Worm (Caenorhabditis elegans): ENCODE measurements around the gene srh-293.
"Not testable (repeated sequence)": the region's sequence is repeated elsewhere in the genome, so short reads cannot be mapped to it uniquely, and the experiment has no call there.

srh-293 gene

DNA sequence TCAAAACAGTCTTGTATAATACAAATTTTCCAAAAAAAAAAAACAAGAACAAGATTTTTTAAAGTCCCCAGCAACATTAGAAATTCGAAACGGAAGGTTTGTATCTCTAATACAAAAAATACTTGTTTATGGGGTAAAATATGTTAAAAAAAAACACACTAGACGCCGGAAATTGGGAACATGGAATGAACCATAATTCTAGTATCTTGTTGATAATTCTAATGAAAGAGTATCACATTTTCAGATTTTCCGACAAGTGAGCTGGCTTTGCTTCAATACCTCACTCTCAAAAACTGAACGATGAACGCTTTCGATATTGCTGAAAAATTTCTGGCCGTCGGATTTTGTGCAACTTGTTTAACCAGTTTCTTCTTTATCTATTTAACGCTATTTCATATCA is 31.8 kb downstream of the srh-293 start, which contains the start of gene str-60:
Gene str-60, plus strand, starts transcription at position 301 of the 400 bp plus-strand sequence.
- TF ChIP-seq ceh-16 (tag; optimal IDR thresholded peaks at IDR 0.05), result no peak
- no peak for TF ChIP-seq ZK546.5 (tag; optimal IDR thresholded peaks at IDR 0.05)
- TF ChIP-seq elt-1 (tag; optimal IDR thresholded peaks at IDR 0.05), result no peak
- TF ChIP-seq ztf-11 (tag; optimal IDR thresholded peaks at IDR 0.05), result no peak
- TF ChIP-seq F13H6.1 (tag; optimal IDR thresholded peaks at IDR 0.05), result no peak
- TF ChIP-seq ztf-4 (tag; optimal IDR thresholded peaks at IDR 0.05), result no peak

DNA sequence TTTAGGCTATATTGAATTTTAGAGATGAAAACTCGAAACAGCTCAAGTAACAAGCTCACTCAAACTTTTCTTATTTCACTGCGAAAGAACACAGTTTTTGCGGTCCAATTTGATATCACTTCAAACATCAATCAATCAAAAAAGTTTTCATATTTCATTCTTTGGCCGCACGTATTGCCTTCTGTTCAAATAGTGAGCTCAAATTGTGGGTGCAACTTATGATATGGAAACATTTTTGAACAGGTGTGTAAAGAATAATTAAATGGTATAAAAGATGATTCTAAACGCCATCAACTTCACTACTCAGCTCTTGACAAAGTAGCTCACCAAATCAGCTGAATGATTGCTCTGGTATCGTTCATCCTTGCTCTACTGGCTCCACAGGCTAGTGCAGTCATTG is 33.8 kb downstream of the srh-293 start, which contains the start of gene T06C12.14:
Gene T06C12.14, plus strand, starts transcription at position 301 of the 400 bp plus-strand sequence.
- no peak for TF ChIP-seq snpc-4 (tag; optimal IDR thresholded peaks at IDR 0.05)
- TF ChIP-seq ceh-16 (tag; optimal IDR thresholded peaks at IDR 0.05), result no peak
- no peak for TF ChIP-seq nhr-21 (tag; optimal IDR thresholded peaks at IDR 0.05)
- no peak for TF ChIP-seq sma-9 (GFP tag; optimal IDR thresholded peaks at IDR 0.05)
- TF ChIP-seq sma-9 (tag; optimal IDR thresholded peaks at IDR 0.05), result no peak
- TF ChIP-seq nhr-77 (tag; optimal IDR thresholded peaks at IDR 0.05), result no peak
- no peak for TF ChIP-seq C34F6.9 (tag; optimal IDR thresholded peaks at IDR 0.05)
- TF ChIP-seq ztf-11 (tag; optimal IDR thresholded peaks at IDR 0.05), result no peak
- TF ChIP-seq aly-2 (tag; optimal IDR thresholded peaks at IDR 0.05), result no peak
- no peak for TF ChIP-seq zag-1 (tag; optimal IDR thresholded peaks at IDR 0.05)
- TF ChIP-seq unc-39 (tag; optimal IDR thresholded peaks at IDR 0.05), result no peak
- TF ChIP-seq mdl-1 (tag; optimal IDR thresholded peaks at IDR 0.05), result no peak
- TF ChIP-seq peb-1 (tag; optimal IDR thresholded peaks at IDR 0.05), result no peak
- TF ChIP-seq gmeb-1 (tag; optimal IDR thresholded peaks at IDR 0.05), result no peak
- no peak for TF ChIP-seq ztf-1 (GFP tag; conservative IDR thresholded peaks at IDR 0.05)
- no peak for TF ChIP-seq lsy-2 (tag; optimal IDR thresholded peaks at IDR 0.05)
- no peak for TF ChIP-seq sma-3 (GFP tag; optimal IDR thresholded peaks at IDR 0.05)
- TF ChIP-seq nhr-129 (tag; optimal IDR thresholded peaks at IDR 0.05), result no peak
- no peak for TF ChIP-seq lin-11 (tag; optimal IDR thresholded peaks at IDR 0.05)
- TF ChIP-seq mbf-1 (tag; optimal IDR thresholded peaks at IDR 0.05), result no peak
- no peak for TF ChIP-seq egl-27 (tag; optimal IDR thresholded peaks at IDR 0.05)

DNA sequence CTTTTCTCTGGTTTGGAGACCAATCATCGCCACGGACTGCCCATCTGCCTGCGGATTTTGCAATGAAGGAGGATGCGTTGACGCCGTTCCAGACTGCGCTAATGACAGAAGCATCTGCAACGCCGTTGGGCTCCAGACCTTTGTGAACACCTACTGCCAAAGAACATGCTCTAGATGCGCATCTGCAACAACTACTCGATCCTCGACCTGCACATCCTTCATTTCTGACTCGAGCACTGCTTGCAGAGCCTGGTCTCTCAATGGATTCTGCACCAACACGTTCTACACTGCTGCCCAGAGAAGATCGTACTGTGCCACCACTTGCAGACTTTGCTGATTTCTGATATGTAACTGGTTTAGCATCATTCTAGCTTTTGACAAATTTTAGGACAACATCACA is 34.6 kb downstream of the srh-293 start:
- TF ChIP-seq lin-13 (GFP tag; optimal IDR thresholded peaks at IDR 0.05) (no peak), R02D3.7 (tag; optimal IDR thresholded peaks at IDR 0.05) (no peak), nhr-6 (tag; optimal IDR thresholded peaks at IDR 0.05) (no peak), C34F6.9 (tag; optimal IDR thresholded peaks at IDR 0.05) (no peak), ztf-1 (GFP tag; conservative IDR thresholded peaks at IDR 0.05) (no peak), crh-2 (tag; optimal IDR thresholded peaks at IDR 0.05) (no peak), nhr-23 (tag; optimal IDR thresholded peaks at IDR 0.05) (no peak), gmeb-1 (tag; optimal IDR thresholded peaks at IDR 0.05) (no peak), lsy-2 (tag; optimal IDR thresholded peaks at IDR 0.05) (no peak), zag-1 (tag; optimal IDR thresholded peaks at IDR 0.05) (no peak), elt-3 (tag; optimal IDR thresholded peaks at IDR 0.05) (no peak), nhr-237 (tag; optimal IDR thresholded peaks at IDR 0.05) (no peak), nhr-77 (tag; optimal IDR thresholded peaks at IDR 0.05) (no peak), nhr-129 (tag; optimal IDR thresholded peaks at IDR 0.05) (no peak), lin-39 (tag; optimal IDR thresholded peaks at IDR 0.05) (no peak)

DNA sequence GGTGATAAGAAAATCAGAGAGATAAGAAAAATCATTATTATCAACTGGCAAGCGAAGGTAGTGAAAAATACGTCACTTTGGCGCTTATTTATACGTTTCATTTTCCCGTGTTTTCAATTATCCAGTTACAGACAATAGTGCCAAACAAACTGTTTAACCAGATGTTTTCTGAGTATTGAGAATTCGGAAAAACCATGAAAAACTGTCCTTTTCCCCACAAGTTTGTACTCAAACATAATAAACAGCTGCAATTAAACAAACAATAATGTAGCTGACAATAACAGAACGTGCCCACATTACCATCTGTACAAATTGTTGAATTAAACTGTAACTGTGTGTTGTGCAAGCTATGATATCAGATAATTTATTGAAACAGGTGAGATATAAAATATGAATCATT is 39.6 kb downstream of the srh-293 start, which contains the start of the genes F35E8.1 and F35E8.2:
Gene F35E8.1, minus strand, starts transcription at position 101 of the 400 bp plus-strand sequence.
Gene F35E8.2, plus strand, starts transcription at position 132 of the 400 bp plus-strand sequence.
- TF ChIP-seq nhr-10, F13H6.1, unc-39 (tag; optimal IDR thresholded peaks at IDR 0.05): not testable (repeated sequence)

DNA sequence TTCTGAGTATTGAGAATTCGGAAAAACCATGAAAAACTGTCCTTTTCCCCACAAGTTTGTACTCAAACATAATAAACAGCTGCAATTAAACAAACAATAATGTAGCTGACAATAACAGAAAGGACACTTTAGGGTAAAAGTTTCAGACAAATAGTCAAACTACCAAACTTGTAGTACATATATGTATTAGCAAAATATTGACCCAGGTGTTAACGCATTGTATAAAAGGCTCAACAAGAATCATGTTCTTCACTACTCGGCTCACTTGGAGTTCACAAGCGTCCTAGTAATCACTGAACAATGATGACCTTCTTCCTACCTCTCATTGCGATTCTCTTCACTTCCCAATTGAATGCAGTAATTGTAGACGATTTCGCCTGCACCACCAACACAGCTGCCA is 45.9 kb downstream of the srh-293 start, which contains the start of gene F35E8.6:
Gene F35E8.6, plus strand, starts transcription at position 301 of the 400 bp plus-strand sequence.
- TF ChIP-seq nhr-77 (tag; optimal IDR thresholded peaks at IDR 0.05) (no peak), mbf-1 (tag; optimal IDR thresholded peaks at IDR 0.05) (no peak), aly-2 (tag; optimal IDR thresholded peaks at IDR 0.05) (no peak), ceh-16 (tag; optimal IDR thresholded peaks at IDR 0.05) (no peak), zag-1 (tag; optimal IDR thresholded peaks at IDR 0.05) (no peak), lsy-2 (tag; optimal IDR thresholded peaks at IDR 0.05) (no peak), lin-11 (tag; optimal IDR thresholded peaks at IDR 0.05) (no peak), dmd-4 (tag; optimal IDR thresholded peaks at IDR 0.05) (no peak), unc-39 (tag; optimal IDR thresholded peaks at IDR 0.05) (no peak), sma-3 (GFP tag; optimal IDR thresholded peaks at IDR 0.05) (no peak), snpc-4 (tag; optimal IDR thresholded peaks at IDR 0.05) (no peak), ztf-1 (GFP tag; conservative IDR thresholded peaks at IDR 0.05) (no peak), ZK546.5 (tag; optimal IDR thresholded peaks at IDR 0.05) (no peak), sma-9 (GFP tag; optimal IDR thresholded peaks at IDR 0.05) (no peak), sma-9 (tag; optimal IDR thresholded peaks at IDR 0.05) (no peak), R02D3.7 (tag; optimal IDR thresholded peaks at IDR 0.05) (no peak), nhr-23 (tag; optimal IDR thresholded peaks at IDR 0.05) (no peak), F13H6.1 (tag; optimal IDR thresholded peaks at IDR 0.05) (no peak), skn-1 (tag; optimal IDR thresholded peaks at IDR 0.05) (no peak)
